Worm (Caenorhabditis elegans) whole organism, L3 larva: ENCODE data around the gene K07H8.12.

Experiments
- ceh-82 ChIP-seq: fragments of 150-350 bp; optimal IDR thresholded peaks from 2 replicates; lab custom pipeline; 2014; ENCODE audit warnings: missing biosample characterization, missing genetic modification characterization
- fos-1 ChIP-seq: fragments of 150-350 bp; optimal IDR thresholded peaks from 2 replicates; lab custom pipeline; 2014; ENCODE audit warnings: missing biosample characterization, missing genetic modification characterization
- nhr-237 ChIP-seq: fragments of 150-350 bp; optimal IDR thresholded peaks from 2 replicates; lab custom pipeline; 2014; ENCODE audit warnings: missing biosample characterization, missing genetic modification characterization
- pha-4 ChIP-seq: fragments of 150-350 bp; optimal IDR thresholded peaks from 2 replicates; lab custom pipeline; 2014; ENCODE audit warnings: missing biosample characterization, missing genetic modification reagents, missing genetic modification characterization
- pqm-1 ChIP-seq: fragments of 150-350 bp; optimal IDR thresholded peaks from 2 replicates; lab custom pipeline; 2017; ENCODE audit warnings: missing biosample characterization, missing genetic modification characterization, inconsistent platforms
- ztf-4 ChIP-seq: fragments of 150-350 bp; optimal IDR thresholded peaks from 2 replicates; lab custom pipeline; 2014; ENCODE audit warnings: missing biosample characterization, missing genetic modification characterization

ce11 chrIV:8289505-8289579, 12.8 kb upstream of the K07H8.12 start, which contains the start of gene nucl-1:
- no peak for TF ChIP-seq fos-1 (tag; lab: Kevin White, UChicago)
- no peak for TF ChIP-seq nhr-237 (tag; lab: Kevin White, UChicago)
- no peak for TF ChIP-seq ceh-82 (tag; lab: Kevin White, UChicago)
- TF ChIP-seq ztf-4 (tag; lab: Kevin White, UChicago) = no peak
- TF ChIP-seq pha-4 (tag; lab: Kevin White, UChicago) = no peak
- no peak for TF ChIP-seq pqm-1 (tag; lab: Kevin White, UChicago)
